Worm (Caenorhabditis elegans) whole organism, mixed stage, embryonic: ENCODE data around the gene E02C12.9.

Experiments
- elt-3 ChIP-seq: fragments of 150-350 bp; optimal IDR thresholded peaks from 2 replicates; lab custom pipeline; 2014; ENCODE audit warnings: missing biosample characterization, missing genetic modification characterization
- hlh-1 ChIP-seq: fragments of 150-350 bp; optimal IDR thresholded peaks from 2 replicates; lab custom pipeline; 2014; ENCODE audit warnings: missing biosample characterization, missing genetic modification reagents, missing genetic modification characterization
- mep-1 ChIP-seq: fragments of 150-350 bp; optimal IDR thresholded peaks from 2 replicates; lab custom pipeline; 2017; ENCODE audit warnings: missing biosample characterization, missing genetic modification reagents, missing genetic modification characterization, inconsistent platforms
- nhr-12 ChIP-seq: fragments of 150-350 bp; optimal IDR thresholded peaks from 2 replicates; lab custom pipeline; 2014; ENCODE audit warnings: missing biosample characterization, missing genetic modification characterization
- nhr-237 ChIP-seq: fragments of 150-350 bp; optimal IDR thresholded peaks from 2 replicates; lab custom pipeline; 2014; ENCODE audit warnings: missing biosample characterization, missing genetic modification characterization
- nhr-76 ChIP-seq: sonication (generic microtip); optimal IDR thresholded peaks from 2 replicates; lab custom pipeline; 2017; ENCODE audit warnings: missing biosample characterization, missing genetic modification characterization
- pha-4 ChIP-seq: fragments of 150-350 bp; optimal IDR thresholded peaks from 2 replicates; lab custom pipeline; 2018; ENCODE audit warnings: missing biosample characterization, missing genetic modification reagents, missing genetic modification characterization
- snpc-4 ChIP-seq: fragments of 150-350 bp; optimal IDR thresholded peaks from 2 replicates; lab custom pipeline; 2014; ENCODE audit warnings: missing biosample characterization, missing genetic modification characterization
- sptf-1 ChIP-seq: sonication (generic microtip); optimal IDR thresholded peaks from 2 replicates; lab custom pipeline; 2017; ENCODE audit warnings: mild to moderate bottlenecking, missing genetic modification characterization, moderate library complexity, missing compliant biosample characterization
- unc-39 ChIP-seq: fragments of 150-350 bp; optimal IDR thresholded peaks from 2 replicates; lab custom pipeline; 2014; ENCODE audit warnings: missing biosample characterization, missing genetic modification characterization
- unc-62 ChIP-seq: fragments of 150-350 bp; optimal IDR thresholded peaks from 2 replicates; lab custom pipeline; 2014; ENCODE audit warnings: missing biosample characterization, missing genetic modification reagents, missing genetic modification characterization

ce11 chrV:9406890-9407289, 31.6 kb upstream of the E02C12.9 start:
- TF ChIP-seq snpc-4 (no peak), nhr-76 (tag; lab: Kevin White, UChicago) (no peak), unc-39 (tag; lab: Kevin White, UChicago) (no peak), hlh-1 (tag; lab: Kevin White, UChicago) (no peak), sptf-1 (tag; lab: Kevin White, UChicago) (no peak), mep-1 (no peak), unc-62 (GFP tag; lab: Kevin White, UChicago) (no peak), nhr-12 (tag; lab: Kevin White, UChicago) (no peak), nhr-237 (tag; lab: Kevin White, UChicago) (no peak), elt-3 (no peak), pha-4 (tag; lab: Kevin White, UChicago) (no peak)
